Worm (Caenorhabditis elegans): ENCODE results near the gene C10A4.7.
A peak's percentile ranks its signal among the peaks of the same experiment; 100 is the strongest.

The C10A4.7 gene

DNA sequence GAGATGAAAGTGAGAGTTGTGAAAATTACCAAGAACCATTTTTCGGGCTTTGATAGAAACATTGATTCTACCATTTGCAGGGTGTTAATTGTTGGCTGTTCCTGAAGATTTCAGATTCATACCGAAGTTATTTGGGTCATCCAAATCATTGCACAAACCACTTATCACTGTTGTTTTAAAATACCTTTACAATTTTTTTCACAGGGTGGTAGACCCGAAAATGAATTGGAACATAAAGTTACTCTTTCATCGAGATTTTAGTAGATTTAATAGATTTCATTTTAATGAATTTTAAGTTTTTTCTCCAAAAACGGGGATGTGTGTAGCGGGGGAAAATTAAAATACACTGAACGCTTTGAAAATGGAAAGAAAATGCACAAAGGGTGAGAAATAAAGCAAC is at the start of gene C10A4.7:
C10A4.7 (minus strand) TSS at position 101 of the 400 bp plus-strand sequence.
- TF ChIP-seq sdc-2 (tag; optimal IDR thresholded peaks at IDR 0.05) (no peak), npax-4 (tag; optimal IDR thresholded peaks at IDR 0.05) (no peak), pat-9 (tag; optimal IDR thresholded peaks at IDR 0.05) (no peak), ceh-14 (tag; optimal IDR thresholded peaks at IDR 0.05) (no peak), lin-11 (tag; optimal IDR thresholded peaks at IDR 0.05) (no peak), madf-2 (tag; optimal IDR thresholded peaks at IDR 0.05) (no peak), sox-2 (GFP tag; IDR thresholded peaks at IDR 0.05) (no peak)

DNA sequence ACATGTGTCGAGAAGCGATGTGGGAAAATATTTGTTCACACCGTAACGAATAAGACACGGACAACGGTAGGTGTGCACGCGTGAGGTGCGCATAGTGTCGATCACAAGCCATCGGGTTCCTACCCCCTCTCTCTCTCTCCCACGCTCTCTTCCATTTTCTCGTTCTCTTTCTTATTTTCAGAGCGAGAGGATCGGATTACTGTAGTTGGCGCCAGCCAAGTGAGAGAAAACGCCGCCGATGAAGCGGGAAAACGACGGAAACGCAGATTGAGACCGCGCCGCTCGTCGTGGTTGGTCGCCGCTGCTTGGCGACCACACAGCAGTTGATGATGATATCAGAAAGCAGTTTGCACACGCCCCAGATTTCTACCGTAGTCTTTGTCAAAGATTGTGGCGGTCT is 49.1 kb upstream of the C10A4.7 start:
- no peak for TF ChIP-seq pax-1 (tag; optimal IDR thresholded peaks at IDR 0.05)
- no peak for TF ChIP-seq pros-1 (tag; optimal IDR thresholded peaks at IDR 0.05)
- no peak for TF ChIP-seq pha-2 (tag; optimal IDR thresholded peaks at IDR 0.05)
- TF ChIP-seq hlh-13 (GFP tag; optimal IDR thresholded peaks at IDR 0.05) = no peak
- TF ChIP-seq nfya-1 (tag; optimal IDR thresholded peaks at IDR 0.05) = peak; percentile 47
- no peak for TF ChIP-seq nhr-232 (tag; optimal IDR thresholded peaks at IDR 0.05)
- peak; percentile 48 for TF ChIP-seq ceh-34 (tag; optimal IDR thresholded peaks at IDR 0.05)
- no peak for TF ChIP-seq syd-9 (tag; optimal IDR thresholded peaks at IDR 0.05)

DNA sequence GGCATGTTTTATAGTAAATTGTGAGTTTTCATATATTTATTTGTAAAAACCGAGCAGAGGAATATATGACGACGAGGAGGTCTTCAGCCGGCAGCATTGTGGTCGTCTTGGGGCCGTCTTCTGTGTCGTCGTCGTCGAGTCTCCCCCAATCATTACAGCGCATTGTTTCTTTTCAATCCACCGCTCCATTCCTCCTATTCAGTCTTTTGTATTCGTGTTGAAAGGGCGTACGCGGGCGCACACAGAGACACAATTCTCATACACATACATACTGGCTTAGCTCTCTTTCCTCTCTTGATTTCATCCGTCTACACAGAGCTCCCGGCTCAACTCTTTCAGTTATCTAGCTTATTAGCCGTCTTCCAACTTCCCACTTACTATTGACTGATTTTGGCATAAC is 48.3 kb upstream of the C10A4.7 start, which contains the start of gene sox-2:
sox-2 (minus strand) TSS at position 100 of the 400 bp plus-strand sequence.
- TF ChIP-seq hlh-30 (tag; optimal IDR thresholded peaks at IDR 0.05; ENCODE audit: insufficient read depth) (no peak), F13H6.1 (tag; optimal IDR thresholded peaks at IDR 0.05) (no peak), fkh-10 (GFP tag; optimal IDR thresholded peaks at IDR 0.05) (no peak), sox-2 (GFP tag; IDR thresholded peaks at IDR 0.05) (peak; percentile 69), ceh-31 (tag; optimal IDR thresholded peaks at IDR 0.05) (peak; percentile 51), ceh-9 (tag; optimal IDR thresholded peaks at IDR 0.05) (no peak), ttx-3 (tag; optimal IDR thresholded peaks at IDR 0.05) (no peak), pat-9 (tag; optimal IDR thresholded peaks at IDR 0.05) (no peak), ref-2 (tag; optimal IDR thresholded peaks at IDR 0.05) (peak; percentile 4), Y22D7AL.16 (tag; optimal IDR thresholded peaks at IDR 0.05) (no peak)

DNA sequence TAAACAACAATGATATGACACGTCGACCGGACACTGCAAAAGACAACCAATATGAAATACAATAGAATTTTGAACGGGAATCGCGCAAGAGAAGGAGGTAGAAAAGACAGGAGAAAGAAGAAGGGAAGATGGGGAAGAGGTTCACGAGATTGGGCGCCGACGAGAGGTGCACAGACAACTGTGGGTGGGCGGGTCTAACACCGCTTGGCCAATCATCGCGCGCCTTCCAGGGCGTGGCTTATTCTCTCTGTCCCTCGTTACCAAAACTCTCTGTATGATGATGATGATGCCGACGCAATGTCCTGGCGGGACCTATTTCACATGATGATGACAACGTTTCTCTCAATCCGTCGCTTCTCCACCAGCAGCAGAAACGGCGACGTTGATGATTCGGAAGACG is 45.2 kb upstream of the C10A4.7 start:
- peak; percentile 2 for TF ChIP-seq ceh-34 (tag; optimal IDR thresholded peaks at IDR 0.05)
- TF ChIP-seq che-1 (tag; optimal IDR thresholded peaks at IDR 0.05) = no peak
- TF ChIP-seq hlh-15 (tag; optimal IDR thresholded peaks at IDR 0.05) = no peak
- peak; percentile 19 for TF ChIP-seq hlh-6 (tag; optimal IDR thresholded peaks at IDR 0.05)
- peak; percentile 47 for TF ChIP-seq ref-2 (tag; optimal IDR thresholded peaks at IDR 0.05)
- TF ChIP-seq ttx-3 (tag; optimal IDR thresholded peaks at IDR 0.05) = no peak
- peak; percentile 67 for TF ChIP-seq ceh-31 (tag; optimal IDR thresholded peaks at IDR 0.05)
- no peak for TF ChIP-seq ceh-48 (tag; optimal IDR thresholded peaks at IDR 0.05)
- TF ChIP-seq nfya-1 (tag; optimal IDR thresholded peaks at IDR 0.05) = peak; percentile 93

DNA sequence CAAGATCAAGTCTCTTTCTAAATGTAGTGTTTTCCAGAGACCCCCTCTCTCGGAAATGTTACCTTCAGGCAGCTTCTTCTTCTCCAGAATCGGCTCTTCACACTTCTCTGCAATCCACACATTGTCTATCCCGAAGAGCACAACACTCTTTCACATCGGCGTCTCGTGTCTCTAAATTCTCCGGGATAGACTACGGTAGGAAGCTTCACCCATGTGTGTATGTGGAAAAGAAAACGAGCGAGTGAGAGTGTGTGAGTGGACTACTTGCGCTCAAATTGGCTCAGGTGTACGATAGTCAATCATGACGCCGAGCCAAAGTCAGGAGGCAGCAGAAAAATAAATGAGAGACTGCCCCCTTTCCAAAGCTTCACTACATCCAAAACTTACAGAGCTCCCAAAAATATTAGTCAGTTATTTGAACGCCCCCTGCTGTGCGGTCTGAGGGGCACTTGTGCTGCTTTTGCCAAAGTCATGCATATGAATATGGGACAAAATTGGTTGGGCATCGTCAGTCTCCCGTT is 41.9 kb upstream of the C10A4.7 start:
- TF ChIP-seq madf-2 (tag; optimal IDR thresholded peaks at IDR 0.05) (no peak), nhr-11 (tag; optimal IDR thresholded peaks at IDR 0.05) (no peak), eyg-1 (tag; optimal IDR thresholded peaks at IDR 0.05) (no peak), unc-42 (tag; optimal IDR thresholded peaks at IDR 0.05) (no peak), K02D7.2 (tag; optimal IDR thresholded peaks at IDR 0.05) (no peak), gmeb-2 (tag; optimal IDR thresholded peaks at IDR 0.05) (no peak), ceh-48 (tag; optimal IDR thresholded peaks at IDR 0.05) (no peak), C38D4.7 (GFP tag; optimal IDR thresholded peaks at IDR 0.05) (peak; percentile 3), che-1 (tag; optimal IDR thresholded peaks at IDR 0.05) (no peak), ceh-31 (tag; optimal IDR thresholded peaks at IDR 0.05) (peak; percentile 41), ahr-1 (tag; optimal IDR thresholded peaks at IDR 0.05) (no peak), ref-2 (tag; optimal IDR thresholded peaks at IDR 0.05) (peak; percentile 48)
